Worm (Caenorhabditis elegans) whole organism, L2 larva: ENCODE measurements around the gene anat-1.

Experiments used
- R02D3.7 ChIP-seq: fragments of 150-350 bp; optimal IDR thresholded peaks from 2 replicates; lab custom pipeline; 2014; ENCODE audit warnings: missing biosample characterization, missing genetic modification characterization
- ZK546.5 ChIP-seq: sonication (generic microtip); optimal IDR thresholded peaks from 2 replicates; lab custom pipeline; 2017; ENCODE audit warnings: missing biosample characterization, missing genetic modification characterization
- ceh-16 ChIP-seq: fragments of 150-350 bp; optimal IDR thresholded peaks from 2 replicates; lab custom pipeline; 2014; ENCODE audit warnings: missing biosample characterization, missing genetic modification characterization
- dmd-4 ChIP-seq: sonication (generic microtip); optimal IDR thresholded peaks from 2 replicates; lab custom pipeline; 2017; ENCODE audit warnings: missing biosample characterization, missing genetic modification characterization
- elt-3 ChIP-seq: sonication (generic microtip); optimal IDR thresholded peaks from 2 replicates; lab custom pipeline; 2017; ENCODE audit warnings: missing biosample characterization, missing genetic modification characterization
- fos-1 ChIP-seq: fragments of 150-350 bp; optimal IDR thresholded peaks from 2 replicates; lab custom pipeline; 2014; ENCODE audit warnings: missing biosample characterization, missing genetic modification characterization
- nhr-129 ChIP-seq: fragments of 150-350 bp; optimal IDR thresholded peaks from 2 replicates; lab custom pipeline; 2014; ENCODE audit warnings: missing biosample characterization, missing genetic modification characterization
- nhr-23 ChIP-seq: fragments of 150-350 bp; optimal IDR thresholded peaks from 2 replicates; lab custom pipeline; 2014; ENCODE audit warnings: missing biosample characterization, missing genetic modification reagents, missing genetic modification characterization
- nhr-237 ChIP-seq: fragments of 150-350 bp; optimal IDR thresholded peaks from 2 replicates; lab custom pipeline; 2014; ENCODE audit warnings: missing biosample characterization, missing genetic modification characterization
- skn-1 ChIP-seq: sonication (generic microtip); optimal IDR thresholded peaks from 2 replicates; lab custom pipeline; 2017; ENCODE audit warnings: missing biosample characterization, missing genetic modification characterization
- unc-55 ChIP-seq: fragments of 150-350 bp; sonication (generic microtip); optimal IDR thresholded peaks from 3 replicates; lab custom pipeline; 2014; ENCODE audit warnings: missing biosample characterization, missing genetic modification reagents, missing genetic modification characterization
- unc-62 ChIP-seq: fragments of 150-350 bp; optimal IDR thresholded peaks from 2 replicates; lab custom pipeline; 2014; ENCODE audit warnings: missing biosample characterization, missing genetic modification reagents, missing genetic modification characterization
- zag-1 ChIP-seq: fragments of 150-350 bp; optimal IDR thresholded peaks from 2 replicates; lab custom pipeline; 2014; ENCODE audit warnings: missing biosample characterization, missing genetic modification characterization

ce11 chrIV:6809756-6810155, 39.1 kb downstream of the anat-1 start:
- TF ChIP-seq zag-1 (tag; lab: Kevin White, UChicago) (peak; percentile 78), skn-1 (tag; lab: Kevin White, UChicago) (no peak), nhr-237 (tag; lab: Kevin White, UChicago) (no peak), nhr-23 (tag; lab: Kevin White, UChicago) (no peak), ZK546.5 (tag; lab: Kevin White, UChicago) (no peak), unc-55 (peak; percentile 91), ceh-16 (tag; lab: Kevin White, UChicago) (no peak), fos-1 (tag; lab: Kevin White, UChicago) (no peak), nhr-129 (peak; percentile 62), unc-62 (GFP tag; lab: Kevin White, UChicago) (no peak), R02D3.7 (tag; lab: Kevin White, UChicago) (no peak), elt-3 (tag; lab: Kevin White, UChicago) (no peak), dmd-4 (tag; lab: Kevin White, UChicago) (no peak)
